Worm (Caenorhabditis elegans): ENCODE data around the gene cdc-42.

The cdc-42 gene

DNA sequence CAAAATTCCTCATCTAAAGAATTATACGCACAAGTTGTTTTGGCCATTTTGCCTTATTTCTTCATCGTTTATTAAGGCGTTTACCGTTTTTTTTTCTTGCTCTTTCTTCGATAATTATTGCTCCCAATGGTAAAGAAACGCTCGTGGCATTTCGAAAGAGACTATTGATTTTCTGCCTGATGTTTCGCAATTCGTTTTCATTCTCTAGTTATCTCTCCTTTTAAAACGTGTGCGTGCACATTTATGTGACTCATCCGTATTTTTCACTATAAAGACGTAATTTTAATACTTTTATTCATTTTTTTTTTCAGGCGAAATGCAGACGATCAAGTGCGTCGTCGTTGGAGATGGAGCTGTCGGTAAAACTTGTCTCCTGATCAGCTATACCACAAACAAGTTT, at the start of gene cdc-42:
TSS of gene cdc-42 (plus strand) at position 312 of the 400 bp plus-strand sequence.
- TF ChIP-seq nhr-25 (tag; optimal IDR thresholded peaks at IDR 0.05; ENCODE audit: borderline replicate concordance, insufficient read depth): no peak
- TF ChIP-seq lsy-2 (tag; optimal IDR thresholded peaks at IDR 0.05): peak in 1 of 2 experiments; percentile 6

- TF ChIP-seq lin-13 (GFP tag; optimal IDR thresholded peaks at IDR 0.05) (no peak), mep-1 (tag; optimal IDR thresholded peaks at IDR 0.05) (no peak), zip-11 (GFP tag; IDR thresholded peaks at IDR 0.05) (no peak), lin-15B (tag; optimal IDR thresholded peaks at IDR 0.05) (no peak), mdl-1 (tag; optimal IDR thresholded peaks at IDR 0.05) (no peak), nhr-28 (tag; optimal IDR thresholded peaks at IDR 0.05) (no peak), tag-97 (GFP tag; IDR thresholded peaks at IDR 0.05) (no peak), F44E2.7 (GFP tag; IDR thresholded peaks at IDR 0.05) (no peak)
Observed at ce11 chrII:7570305-7570704, 45.9 kb upstream of the cdc-42 start, which contains the start of gene F35D2.3. TSS of gene F35D2.3 (plus strand) at chrII:7570605.

DNA sequence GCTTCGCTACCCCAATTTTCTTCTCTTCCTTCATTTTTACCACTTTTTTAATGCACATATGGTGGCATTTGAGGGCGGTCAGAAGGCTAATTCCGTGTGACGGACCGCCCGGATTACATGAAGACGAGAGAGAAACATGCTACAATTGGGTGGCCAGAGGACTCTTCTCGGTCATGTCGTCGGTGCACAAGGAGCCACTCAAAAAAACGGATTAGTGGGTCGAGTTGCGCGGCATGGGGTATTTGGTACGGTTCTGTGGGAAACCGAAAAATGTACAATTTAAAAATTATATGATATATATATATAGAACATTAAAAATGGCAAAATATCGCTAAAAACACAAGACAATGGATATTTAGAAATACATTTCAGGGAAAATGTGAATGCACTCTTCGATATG, 45.4 kb upstream of the cdc-42 start:
- no peak for TF ChIP-seq madf-9 (GFP tag; conservative IDR thresholded peaks at IDR 0.05)
- 0 out of 4 replicates have a peak, but pooled peaks of 1 of the 2 experiments have one; percentile 13 for TF ChIP-seq madf-5 (GFP tag; IDR thresholded peaks at IDR 0.05)

ce11 chrII:7574143-7574542, 42.1 kb upstream of the cdc-42 start, which contains the start of gene F35D2.2:
TSS of gene F35D2.2 (plus strand) at chrII:7574443.
- TF ChIP-seq nhr-48 (tag; optimal IDR thresholded peaks at IDR 0.05) (no peak), zip-11 (GFP tag; IDR thresholded peaks at IDR 0.05) (no peak), aha-1 (tag) (peak; percentile 53), zip-2 (tag; optimal IDR thresholded peaks at IDR 0.05) (no peak)

ce11 chrII:7575614-7576013, 40.6 kb upstream of the cdc-42 start, which contains the start of gene F35D2.1:
TSS of gene F35D2.1 (plus strand) at chrII:7575914.
- TF ChIP-seq D1046.2 (GFP tag; IDR thresholded peaks at IDR 0.05): no peak
- TF ChIP-seq Y48G9A.11 (GFP tag; IDR thresholded peaks at IDR 0.05): no peak
- no peak for TF ChIP-seq daf-8 (GFP tag; IDR thresholded peaks at IDR 0.05)
- TF ChIP-seq ceh-20 (GFP tag; IDR thresholded peaks at IDR 0.05): no peak
- TF ChIP-seq hif-1 (tag; optimal IDR thresholded peaks at IDR 0.05): no peak
- TF ChIP-seq lin-39 (tag; optimal IDR thresholded peaks at IDR 0.05): no peak
- no peak for TF ChIP-seq F26F4.8 (GFP tag; conservative IDR thresholded peaks at IDR 0.05)
- no peak for TF ChIP-seq T20F7.1 (GFP tag; optimal IDR thresholded peaks at IDR 0.05)
- TF ChIP-seq nhr-102 (tag; optimal IDR thresholded peaks at IDR 0.05): no peak
- no peak for TF ChIP-seq lin-29 (GFP tag; IDR thresholded peaks at IDR 0.05)
- no peak for TF ChIP-seq ceh-28 (tag; optimal IDR thresholded peaks at IDR 0.05)
- no peak for TF ChIP-seq R02D3.7 (tag; optimal IDR thresholded peaks at IDR 0.05)
- no peak for TF ChIP-seq tra-1 (GFP tag; IDR thresholded peaks at IDR 0.05)

DNA sequence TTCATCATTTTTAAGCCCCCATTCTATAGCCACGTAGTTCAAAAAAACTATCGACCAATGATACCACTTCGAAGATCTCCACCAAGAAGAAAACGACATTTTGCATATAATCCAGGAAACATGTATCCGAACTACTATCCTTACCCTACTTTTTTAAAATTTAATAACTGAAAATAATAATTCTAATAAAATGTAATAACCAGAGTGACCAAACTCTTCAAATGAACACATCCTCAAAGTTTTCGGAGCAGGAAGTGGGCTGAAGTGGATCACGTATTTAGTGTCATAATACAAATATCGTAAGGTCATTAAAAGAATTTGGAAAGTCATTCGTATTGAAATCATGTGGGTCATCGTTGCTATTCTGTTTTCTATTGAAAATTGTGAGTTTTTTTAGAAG, 38.8 kb upstream of the cdc-42 start, which contains the start of gene F35D2.6:
TSS of gene F35D2.6 (plus strand) at position 301 of the 400 bp plus-strand sequence.
- TF ChIP-seq Y48G9A.11 (GFP tag; IDR thresholded peaks at IDR 0.05) (no peak), mdt-29 (GFP tag; IDR thresholded peaks at IDR 0.05) (no peak), nhr-41 (GFP tag; IDR thresholded peaks at IDR 0.05) (no peak), ZK546.5 (tag; optimal IDR thresholded peaks at IDR 0.05) (no peak), jun-1 (tag; optimal IDR thresholded peaks at IDR 0.05) (no peak), daf-16 (GFP tag; optimal IDR thresholded peaks at IDR 0.05) (no peak), daf-16 (tag; optimal IDR thresholded peaks at IDR 0.05) (no peak), aly-2 (tag; optimal IDR thresholded peaks at IDR 0.05) (no peak), ZK337.2 (GFP tag; IDR thresholded peaks at IDR 0.05) (no peak), arid-1 (GFP tag; conservative IDR thresholded peaks at IDR 0.05) (no peak), duxl-1 (tag; optimal IDR thresholded peaks at IDR 0.05; ENCODE audit: poor library complexity) (no peak), dmd-8 (GFP tag; IDR thresholded peaks at IDR 0.05) (no peak), F49E8.2 (tag; optimal IDR thresholded peaks at IDR 0.05; ENCODE audit: borderline replicate concordance) (no peak), nhr-28 (tag; optimal IDR thresholded peaks at IDR 0.05) (no peak), nhr-10 (tag; optimal IDR thresholded peaks at IDR 0.05) (no peak), hlh-30 (tag; optimal IDR thresholded peaks at IDR 0.05; ENCODE audit: insufficient read depth) (no peak), R02D3.7 (tag; optimal IDR thresholded peaks at IDR 0.05) (no peak), dmd-9 (GFP tag; IDR thresholded peaks at IDR 0.05) (no peak), daf-12 (tag; optimal IDR thresholded peaks at IDR 0.05) (no peak)

Data from whole organism, L4 larva.